Worm (Caenorhabditis elegans): Measurements from ENCODE around the gene C45G9.14.

- TF ChIP-seq snpc-4 (tag; optimal IDR thresholded peaks at IDR 0.05) (no peak), unc-39 (tag; optimal IDR thresholded peaks at IDR 0.05) (no peak), nhr-77 (tag; optimal IDR thresholded peaks at IDR 0.05) (no peak), crh-2 (tag; optimal IDR thresholded peaks at IDR 0.05) (no peak), lin-11 (tag; optimal IDR thresholded peaks at IDR 0.05) (no peak)
Measured at ce11 chrIII:5076569-5076968, 31.8 kb downstream of the C45G9.14 start.
